Fruit fly (Drosophila melanogaster) whole organism, embryonic: ENCODE measurements around the gene cv-c.

ENCODE experiments used
- Asciz ChIP-seq: fragments of 200-800 bp; sonication (Bioruptor generic); optimal IDR thresholded peaks from 2 replicates; lab custom pipeline; 2017; ENCODE audit warnings: missing biosample characterization, mild to moderate bottlenecking, missing genetic modification characterization, missing genetic modification reagents
- Atf6 ChIP-seq: fragments of 200-800 bp; sonication (Bioruptor generic); IDR thresholded peaks from 2 replicates; pipeline ENCODE4 v1.3.6; 2022; ENCODE audit warnings: missing biosample characterization, missing genetic modification characterization
- B-H1 ChIP-seq: fragments of 200-800 bp; sonication (Bioruptor generic); IDR thresholded peaks from 3 replicates; pipeline ENCODE4 v1.3.6; 2022; ENCODE audit warnings: missing biosample characterization, missing genetic modification characterization
- CG10147 ChIP-seq: fragments of 200-800 bp; sonication (Bioruptor generic); optimal IDR thresholded peaks from 2 replicates; lab custom pipeline; 2019; ENCODE audit warnings: missing biosample characterization, mild to moderate bottlenecking, missing genetic modification characterization, moderate library complexity
- CG10366 ChIP-seq: fragments of 200-800 bp; sonication (Bioruptor generic); IDR thresholded peaks from 2 replicates; pipeline ENCODE4 v1.3.6; 2022; ENCODE audit warnings: missing biosample characterization, missing genetic modification characterization
- CG11093 ChIP-seq: fragments of 200-800 bp; sonication (Bioruptor generic); IDR thresholded peaks from 3 replicates; pipeline ENCODE4 v1.3.6; 2022; ENCODE audit warnings: missing biosample characterization, missing genetic modification characterization
- CG11398 ChIP-seq: fragments of 200-800 bp; sonication (Bioruptor generic); optimal IDR thresholded peaks from 2 replicates; lab custom pipeline; 2016; ENCODE audit warnings: missing biosample characterization, missing genetic modification characterization
- CG11560 ChIP-seq: fragments of 200-800 bp; sonication (Bioruptor generic); IDR thresholded peaks from 3 replicates; pipeline ENCODE4 v1.3.6; 2022; ENCODE audit warnings: missing biosample characterization, missing genetic modification characterization
- CG12659 ChIP-seq: fragments of 200-800 bp; sonication (Bioruptor generic); optimal IDR thresholded peaks from 3 replicates; lab custom pipeline; 2017; ENCODE audit warnings: mild to moderate bottlenecking, missing biosample characterization, missing genetic modification reagents, missing genetic modification characterization
- CG15011 ChIP-seq: fragments of 200-800 bp; sonication (Bioruptor generic); optimal IDR thresholded peaks from 3 replicates; lab custom pipeline; 2018; ENCODE audit warnings: missing biosample characterization, mild to moderate bottlenecking, missing genetic modification characterization
- CG1529 ChIP-seq: fragments of 200-800 bp; sonication (Bioruptor generic); optimal IDR thresholded peaks from 3 replicates; lab custom pipeline; 2018; ENCODE audit warnings: missing biosample characterization, missing genetic modification characterization
- CG17829 ChIP-seq: fragments of 200-800 bp; optimal IDR thresholded peaks from 2 replicates; lab custom pipeline; 2019; ENCODE audit warnings: missing biosample characterization, mild to moderate bottlenecking, missing genetic modification characterization, moderate library complexity
- CG18599 ChIP-seq: fragments of 200-800 bp; sonication (Bioruptor generic); optimal IDR thresholded peaks from 3 replicates; lab custom pipeline; 2017; ENCODE audit warnings: missing biosample characterization, missing genetic modification characterization, mild to moderate bottlenecking, moderate library complexity, missing genetic modification reagents
- CG2120 ChIP-seq: fragments of 200-800 bp; sonication (Bioruptor generic); optimal IDR thresholded peaks from 3 replicates; lab custom pipeline; 2016; ENCODE audit warnings: missing biosample characterization, missing genetic modification characterization
- CG2678 ChIP-seq: fragments of 200-800 bp; sonication (Bioruptor generic); optimal IDR thresholded peaks from 3 replicates; lab custom pipeline; 2019; ENCODE audit warnings: missing biosample characterization, mild to moderate bottlenecking, missing genetic modification characterization, moderate library complexity
- CG2712 ChIP-seq: fragments of 200-800 bp; optimal IDR thresholded peaks from 3 replicates; lab custom pipeline; 2019; ENCODE audit warnings: missing biosample characterization, mild to moderate bottlenecking, missing genetic modification characterization, moderate library complexity
- CG30403 ChIP-seq: fragments of 200-800 bp; sonication (Bioruptor generic); optimal IDR thresholded peaks from 3 replicates; lab custom pipeline; 2016; ENCODE audit warnings: missing biosample characterization, missing genetic modification characterization
- CG4282 ChIP-seq: fragments of 200-800 bp; sonication (Bioruptor generic); optimal IDR thresholded peaks from 2 replicates; lab custom pipeline; 2016; ENCODE audit warnings: missing biosample characterization, missing genetic modification characterization
- CG4328 ChIP-seq: fragments of 200-800 bp; sonication (Bioruptor generic); optimal IDR thresholded peaks from 3 replicates; lab custom pipeline; 2017; ENCODE audit warnings: missing biosample characterization, missing genetic modification reagents, missing genetic modification characterization
- CG4617 ChIP-seq: fragments of 200-800 bp; sonication (Bioruptor generic); optimal IDR thresholded peaks from 3 replicates; lab custom pipeline; 2016; ENCODE audit warnings: missing biosample characterization, missing genetic modification characterization, borderline replicate concordance
- CG5180 ChIP-seq: fragments of 200-800 bp; sonication (Bioruptor generic); optimal IDR thresholded peaks from 3 replicates; lab custom pipeline; 2017; ENCODE audit warnings: missing biosample characterization, missing genetic modification characterization, mild to moderate bottlenecking, moderate library complexity, missing genetic modification reagents
- CG6254 ChIP-seq: fragments of 200-800 bp; sonication (Bioruptor generic); optimal IDR thresholded peaks from 3 replicates; lab custom pipeline; 2017; ENCODE audit warnings: mild to moderate bottlenecking, missing biosample characterization, missing genetic modification reagents, missing genetic modification characterization
- CG6689 ChIP-seq: fragments of 200-800 bp; sonication (Bioruptor generic); IDR thresholded peaks from 2 replicates; pipeline ENCODE4 v1.3.6; 2022; ENCODE audit warnings: missing biosample characterization, missing genetic modification characterization
- CG6854 ChIP-seq: fragments of 200-800 bp; sonication (Bioruptor generic); optimal IDR thresholded peaks from 3 replicates; lab custom pipeline; 2017; ENCODE audit warnings: missing biosample characterization, mild to moderate bottlenecking, missing genetic modification characterization
- CG7839 ChIP-seq: fragments of 200-800 bp; sonication (Bioruptor generic); optimal IDR thresholded peaks from 3 replicates; lab custom pipeline; 2018; ENCODE audit warnings: missing biosample characterization, mild to moderate bottlenecking, missing genetic modification characterization, moderate library complexity
- CG9932 ChIP-seq: fragments of 200-800 bp; sonication (Bioruptor generic); IDR thresholded peaks from 2 replicates; pipeline ENCODE4 v1.3.6; 2022; ENCODE audit warnings: missing biosample characterization, missing genetic modification characterization
- Chrac-16 ChIP-seq: fragments of 200-800 bp; sonication (Bioruptor generic); optimal IDR thresholded peaks from 3 replicates; lab custom pipeline; 2016; ENCODE audit warnings: missing biosample characterization, missing genetic modification characterization
- D19A ChIP-seq: fragments of 200-800 bp; optimal IDR thresholded peaks from 3 replicates; lab custom pipeline; 2019; ENCODE audit warnings: missing biosample characterization, mild to moderate bottlenecking, missing genetic modification characterization, moderate library complexity
- Ets65A ChIP-seq: fragments of 200-800 bp; sonication (Bioruptor generic); peaks from one replicate; lab custom pipeline; 2016; ENCODE audit warnings: missing biosample characterization, missing genetic modification characterization
- Fer2 ChIP-seq: fragments of 200-800 bp; sonication (Bioruptor generic); optimal IDR thresholded peaks from 2 replicates; lab custom pipeline; 2018; ENCODE audit warnings: missing biosample characterization, mild to moderate bottlenecking, missing genetic modification characterization, moderate library complexity
- Fer3 ChIP-seq: fragments of 200-800 bp; sonication (Bioruptor generic); optimal IDR thresholded peaks from 2 replicates; lab custom pipeline; 2018; ENCODE audit warnings: missing biosample characterization, mild to moderate bottlenecking, missing genetic modification characterization, moderate library complexity
- Hand ChIP-seq: fragments of 200-800 bp; sonication (Bioruptor generic); optimal IDR thresholded peaks from 2 replicates; lab custom pipeline; 2017; ENCODE audit warnings: mild to moderate bottlenecking, missing biosample characterization, missing genetic modification reagents, missing genetic modification characterization
- MTF-1 ChIP-seq: fragments of 200-800 bp; sonication (Bioruptor generic); optimal IDR thresholded peaks from 2 replicates; lab custom pipeline; 2018; ENCODE audit warnings: missing biosample characterization, mild to moderate bottlenecking, missing genetic modification characterization, borderline replicate concordance
- NC2α ChIP-seq: fragments of 200-800 bp; sonication (Bioruptor generic); optimal IDR thresholded peaks from 2 replicates; lab custom pipeline; 2016; ENCODE audit warnings: missing biosample characterization, missing genetic modification characterization
- Nf-YC ChIP-seq: fragments of 200-800 bp; optimal IDR thresholded peaks from 3 replicates; lab custom pipeline; 2019; ENCODE audit warnings: missing biosample characterization, mild to moderate bottlenecking, missing genetic modification characterization, moderate library complexity
- Sox100B ChIP-seq: fragments of 200-800 bp; sonication (Bioruptor generic); optimal IDR thresholded peaks from 3 replicates; lab custom pipeline; 2018; ENCODE audit warnings: missing biosample characterization, mild to moderate bottlenecking, missing genetic modification characterization
- Vsx1 ChIP-seq: fragments of 200-800 bp; sonication (Bioruptor generic); optimal IDR thresholded peaks from 2 replicates; lab custom pipeline; 2017; ENCODE audit warnings: missing biosample characterization, mild to moderate bottlenecking, missing genetic modification characterization, missing genetic modification reagents
- bab2 ChIP-seq: fragments of 200-800 bp; sonication (Bioruptor generic); optimal IDR thresholded peaks from 2 replicates; lab custom pipeline; 2016; ENCODE audit warnings: missing biosample characterization, missing genetic modification characterization
- crc ChIP-seq: fragments of 200-800 bp; sonication (Bioruptor generic); optimal IDR thresholded peaks from 2 replicates; lab custom pipeline; 2016; ENCODE audit warnings: missing biosample characterization, missing genetic modification characterization
- dmrt11E ChIP-seq: fragments of 200-800 bp; sonication (Bioruptor generic); optimal IDR thresholded peaks from 3 replicates; lab custom pipeline; 2018; ENCODE audit warnings: missing biosample characterization, mild to moderate bottlenecking, missing genetic modification characterization, moderate library complexity
- dmrt99B ChIP-seq: fragments of 200-800 bp; sonication (Bioruptor generic); optimal IDR thresholded peaks from 2 replicates; lab custom pipeline; 2018; ENCODE audit warnings: missing biosample characterization, mild to moderate bottlenecking, missing genetic modification characterization, moderate library complexity
- esg ChIP-seq: fragments of 200-800 bp; sonication (Bioruptor generic); conservative IDR thresholded peaks from 2 replicates; pipeline ENCODE4 v1.3.6; 2022; ENCODE audit warnings: missing biosample characterization, missing genetic modification characterization
- gcm2 ChIP-seq: fragments of 200-800 bp; sonication (Bioruptor generic); optimal IDR thresholded peaks from 2 replicates; lab custom pipeline; 2016; ENCODE audit warnings: missing biosample characterization, missing genetic modification characterization
- gem ChIP-seq: fragments of 200-800 bp; sonication (Bioruptor generic); optimal IDR thresholded peaks from 2 replicates; lab custom pipeline; 2019; ENCODE audit warnings: missing biosample characterization, mild to moderate bottlenecking, missing genetic modification characterization, moderate library complexity
- org-1 ChIP-seq: fragments of 200-800 bp; sonication (Bioruptor generic); optimal IDR thresholded peaks from 2 replicates; lab custom pipeline; 2017; ENCODE audit warnings: missing biosample characterization, missing genetic modification characterization
- psq ChIP-seq: fragments of 200-800 bp; sonication (Bioruptor generic); optimal IDR thresholded peaks from 2 replicates; lab custom pipeline; 2017; ENCODE audit warnings: missing biosample characterization, missing genetic modification characterization
- vfl ChIP-seq: fragments of 200-800 bp; sonication (Bioruptor generic); optimal IDR thresholded peaks from 2 replicates; lab custom pipeline; 2016; ENCODE audit warnings: missing biosample characterization, missing genetic modification characterization
- zf30C ChIP-seq: fragments of 200-800 bp; sonication (Bioruptor generic); optimal IDR thresholded peaks from 3 replicates; lab custom pipeline; 2018; ENCODE audit warnings: missing biosample characterization, mild to moderate bottlenecking, missing genetic modification characterization

The cv-c gene

dm6 chr3R:14353733-14354152 lies 127.8 kb downstream of the cv-c start (continued):
- TF ChIP-seq org-1 (GFP tag; lab: Kevin White, UChicago): peak; percentile 63

- TF ChIP-seq dmrt11E (tag; lab: Kevin White, UChicago): peak; percentile 0
- TF ChIP-seq Chrac-16 (GFP tag; lab: Kevin White, UChicago): peak; percentile 3
- TF ChIP-seq Asciz (GFP tag; lab: Kevin White, UChicago): peak; percentile 33
- peak; percentile 55 for TF ChIP-seq CG7839 (tag; lab: Kevin White, UChicago)
- no peak for TF ChIP-seq CG11093 (GFP tag; lab: Robert Waterston, UW)
- TF ChIP-seq CG4328 (GFP tag; lab: Kevin White, UChicago): no peak
- peak; percentile 59 for TF ChIP-seq CG2678 (tag; lab: Kevin White, UChicago)
- TF ChIP-seq CG17829 (tag; lab: Kevin White, UChicago): peak; percentile 8
- peak; percentile 60 for TF ChIP-seq gem (tag; lab: Kevin White, UChicago)
- peak; percentile 34 for TF ChIP-seq Fer3
- no peak for TF ChIP-seq gcm2 (GFP tag; lab: Kevin White, UChicago)
- peak; percentile 3 for TF ChIP-seq CG10147 (GFP tag; lab: Kevin White, UChicago)
- TF ChIP-seq CG5180 (GFP tag; lab: Kevin White, UChicago): peak; percentile 6
- TF ChIP-seq bab2 (GFP tag; lab: Kevin White, UChicago): peak; percentile 8
- peak; percentile 34 for TF ChIP-seq zf30C
- TF ChIP-seq Hand (GFP tag; lab: Kevin White, UChicago): peak; percentile 50
- TF ChIP-seq Fer2 (tag; lab: Kevin White, UChicago): peak; percentile 1
- no peak for TF ChIP-seq NC2α
- TF ChIP-seq D19A: peak; percentile 28
- TF ChIP-seq B-H1 (GFP tag; lab: Robert Waterston, UW): no peak
- TF ChIP-seq CG10366 (GFP tag; lab: Robert Waterston, UW): peak; percentile 14; the same call in 1 of the 2 replicates
- TF ChIP-seq CG11560 (tag; lab: Robert Waterston, UW): no peak
- TF ChIP-seq CG9932 (GFP tag; lab: Robert Waterston, UW): no peak
- peak; percentile 40 for TF ChIP-seq Ets65A (GFP tag; lab: Kevin White, UChicago)
- TF ChIP-seq MTF-1 (GFP tag; lab: Kevin White, UChicago): no peak
- peak; percentile 65 for TF ChIP-seq CG18599
- TF ChIP-seq crc (GFP tag; lab: Kevin White, UChicago): no peak
- TF ChIP-seq Nf-YC (tag; lab: Kevin White, UChicago): no peak
- peak; percentile 11 for TF ChIP-seq CG2712 (tag; lab: Kevin White, UChicago)
- TF ChIP-seq CG4282 (GFP tag; lab: Kevin White, UChicago): no peak
- TF ChIP-seq CG6254: no peak
- TF ChIP-seq CG1529 (GFP tag; lab: Kevin White, UChicago): no peak
- TF ChIP-seq Atf6 (GFP tag; lab: Robert Waterston, UW): peak; percentile 20; the same call in 1 of the 2 replicates
- TF ChIP-seq vfl (GFP tag; lab: Kevin White, UChicago): no peak
- peak; percentile 19 for TF ChIP-seq CG15011
- TF ChIP-seq CG11398: no peak
- TF ChIP-seq CG6854 (GFP tag; lab: Kevin White, UChicago): peak; percentile 37
- TF ChIP-seq CG4617 (GFP tag; lab: Kevin White, UChicago): no peak
- peak; percentile 56 for TF ChIP-seq dmrt99B
- no peak for TF ChIP-seq psq (GFP tag; lab: Kevin White, UChicago)
- no peak for TF ChIP-seq Vsx1
- peak; percentile 16; the same call in 1 of the 2 replicates for TF ChIP-seq CG6689 (GFP tag; lab: Robert Waterston, UW)
- TF ChIP-seq Sox100B: peak; percentile 27
- TF ChIP-seq CG2120 (GFP tag; lab: Kevin White, UChicago): peak; percentile 66
- peak; percentile 16 for TF ChIP-seq CG12659 (GFP tag; lab: Kevin White, UChicago)
- 0 out of 2 replicates have a peak, but pooled peaks have one; percentile 29 for TF ChIP-seq esg (GFP tag; lab: Robert Waterston, UW)
- peak; percentile 51 for TF ChIP-seq CG30403 (GFP tag; lab: Kevin White, UChicago)
These were observed 130.1 kb downstream of the cv-c start for dm6 chr3R:14351418-14351817.
